Worm (Caenorhabditis elegans): Measurements from ENCODE around the gene T05D4.2.
A peak's percentile ranks its signal among the peaks of the same experiment; 100 is the strongest.

The T05D4.2 gene

DNA sequence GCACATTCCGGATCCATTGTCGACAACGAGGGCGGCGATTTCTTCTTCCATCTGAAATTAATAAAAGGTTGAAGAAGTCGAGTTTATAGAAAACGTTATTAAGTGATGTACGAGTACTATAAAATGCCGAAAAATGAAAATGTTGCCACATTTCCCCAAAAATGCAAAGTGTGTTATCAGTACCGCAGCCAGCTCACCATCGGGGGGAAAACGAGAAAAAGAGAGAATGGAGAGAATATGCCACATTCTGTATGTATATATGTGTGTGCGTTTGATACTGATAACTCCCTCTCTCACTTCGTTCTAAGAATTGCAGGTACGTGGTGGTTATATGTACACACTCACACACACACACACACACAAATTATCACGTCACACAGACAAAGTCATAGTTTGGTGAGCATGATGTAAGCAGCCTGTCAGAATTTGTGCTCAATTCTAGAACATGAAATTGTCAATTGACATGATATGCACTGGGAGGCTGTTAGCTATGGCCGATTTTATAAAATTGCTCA, 43.2 kb upstream of the T05D4.2 start, which contains the start of gene act-5 (continued):
- TF ChIP-seq alr-1 (tag; optimal IDR thresholded peaks at IDR 0.05): no peak
- no peak for TF ChIP-seq peb-1 (tag; optimal IDR thresholded peaks at IDR 0.05)
- no peak for TF ChIP-seq mbf-1 (tag; optimal IDR thresholded peaks at IDR 0.05)
- no peak for TF ChIP-seq nhr-12 (tag; optimal IDR thresholded peaks at IDR 0.05)
- TF ChIP-seq blmp-1 (tag; optimal IDR thresholded peaks at IDR 0.05; ENCODE audit: insufficient read depth): no peak
- TF ChIP-seq nhr-23 (tag; optimal IDR thresholded peaks at IDR 0.05): no peak
- TF ChIP-seq nhr-21 (tag; optimal IDR thresholded peaks at IDR 0.05): no peak
- no peak for TF ChIP-seq lsy-2 (tag; optimal IDR thresholded peaks at IDR 0.05)
- no peak for TF ChIP-seq lin-13 (GFP tag; optimal IDR thresholded peaks at IDR 0.05)
- TF ChIP-seq mab-5 (tag; optimal IDR thresholded peaks at IDR 0.05): no peak

DNA sequence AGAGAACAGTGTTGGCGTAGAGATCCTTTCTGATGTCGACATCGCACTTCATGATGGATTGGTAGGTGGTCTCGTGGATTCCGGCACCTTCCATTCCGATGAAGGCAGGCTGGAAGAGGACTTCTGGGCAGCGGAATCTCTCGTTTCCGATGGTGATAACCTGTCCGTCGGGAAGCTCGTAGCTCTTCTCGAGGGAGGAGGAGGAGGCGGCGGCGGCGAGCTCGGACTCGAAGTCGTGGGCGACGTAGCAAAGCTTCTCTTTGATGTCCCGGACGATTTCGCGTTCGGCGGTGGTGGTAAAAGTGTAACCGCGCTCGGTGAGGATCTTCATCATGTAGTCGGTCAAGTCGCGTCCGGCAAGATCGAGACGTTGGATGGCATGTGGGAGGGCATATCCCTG, 42.0 kb upstream of the T05D4.2 start:
- TF ChIP-seq ztf-1 (GFP tag; conservative IDR thresholded peaks at IDR 0.05) (no peak), nhr-11 (tag; optimal IDR thresholded peaks at IDR 0.05) (peak; percentile 24)

DNA sequence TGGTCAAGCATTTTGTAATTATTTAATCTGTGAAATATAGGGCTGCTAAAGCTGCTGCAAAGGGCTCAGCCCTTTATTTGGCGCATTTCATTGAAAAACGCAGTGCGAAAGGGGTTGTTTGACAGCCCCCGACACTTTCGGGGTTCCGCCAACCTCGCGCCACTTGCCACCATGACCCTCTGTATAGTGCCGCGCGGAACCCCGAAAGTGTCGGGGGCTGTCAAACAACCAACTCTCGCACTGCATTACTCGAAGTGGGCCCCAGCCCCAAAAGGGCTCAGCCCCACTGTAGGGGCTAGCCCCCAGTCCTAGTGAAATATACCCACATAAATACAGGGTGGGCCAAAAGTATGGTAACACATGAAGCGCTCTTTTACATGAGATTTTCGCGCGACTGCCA, 37.4 kb upstream of the T05D4.2 start:
- TF ChIP-seq lin-11 (tag; optimal IDR thresholded peaks at IDR 0.05) (no peak), ztf-4 (tag; optimal IDR thresholded peaks at IDR 0.05) (no peak), nhr-237 (tag; optimal IDR thresholded peaks at IDR 0.05) (no peak), unc-62 (GFP tag; optimal IDR thresholded peaks at IDR 0.05) (no peak), elt-3 (tag; optimal IDR thresholded peaks at IDR 0.05) (no peak), nhr-21 (tag; optimal IDR thresholded peaks at IDR 0.05) (no peak), zag-1 (tag; optimal IDR thresholded peaks at IDR 0.05) (no peak), mdl-1 (tag; optimal IDR thresholded peaks at IDR 0.05) (no peak), Y55F3AM.14 (GFP tag; optimal IDR thresholded peaks at IDR 0.05) (no peak), ceh-16 (tag; optimal IDR thresholded peaks at IDR 0.05) (no peak), lsy-2 (tag; optimal IDR thresholded peaks at IDR 0.05) (no peak)

DNA sequence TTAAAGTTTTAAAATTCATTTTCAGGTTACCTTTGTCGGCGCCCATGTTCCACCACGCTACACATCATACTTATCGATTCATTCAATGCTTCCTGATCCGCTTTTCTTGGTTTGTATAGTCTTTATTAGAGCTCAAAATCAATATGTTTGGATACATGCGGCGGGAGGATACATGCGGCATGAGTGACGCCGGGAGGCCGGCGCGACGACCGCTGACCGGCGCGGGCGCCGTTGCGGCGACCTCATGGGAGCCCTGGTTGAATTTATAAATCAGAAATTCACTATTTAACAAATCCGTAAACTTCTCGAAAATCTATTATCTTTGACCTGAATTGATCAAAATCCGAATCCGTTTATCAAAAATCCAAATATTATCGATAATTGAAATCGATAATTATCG, 18.8 kb upstream of the T05D4.2 start:
- TF ChIP-seq C34F6.9 (tag; optimal IDR thresholded peaks at IDR 0.05) (no peak), blmp-1 (tag; optimal IDR thresholded peaks at IDR 0.05; ENCODE audit: insufficient read depth) (no peak)

DNA sequence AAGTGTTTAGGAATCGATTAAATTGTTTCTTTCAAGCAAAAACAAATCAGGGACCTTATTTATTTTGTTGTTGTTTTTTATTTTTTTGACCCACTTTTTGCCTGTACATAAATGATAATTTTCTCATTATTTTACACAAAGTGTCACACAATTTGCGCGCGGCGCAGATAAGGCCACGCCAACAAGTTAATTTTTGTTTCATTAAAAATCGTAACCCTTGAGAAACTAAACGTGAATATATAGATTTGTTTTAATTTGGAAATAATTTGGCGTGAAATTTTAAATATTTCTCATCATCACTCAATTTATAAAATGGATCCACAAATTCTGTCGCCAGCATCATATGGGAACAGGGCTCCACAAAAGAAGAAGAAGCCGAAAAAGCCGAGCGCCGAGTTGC, 17.7 kb upstream of the T05D4.2 start, which contains the start of gene T05D4.5:
T05D4.5 (plus strand) TSS at position 301 of the 400 bp plus-strand sequence.
- TF ChIP-seq R02D3.7 (tag; optimal IDR thresholded peaks at IDR 0.05): no peak
- TF ChIP-seq egl-27 (tag; optimal IDR thresholded peaks at IDR 0.05): no peak
- no peak for TF ChIP-seq ztf-1 (GFP tag; conservative IDR thresholded peaks at IDR 0.05)
- no peak for TF ChIP-seq peb-1 (tag; optimal IDR thresholded peaks at IDR 0.05)
- no peak for TF ChIP-seq Y55F3AM.14 (GFP tag; optimal IDR thresholded peaks at IDR 0.05)
- no peak for TF ChIP-seq mab-5 (tag; optimal IDR thresholded peaks at IDR 0.05)
- TF ChIP-seq C34F6.9 (tag; optimal IDR thresholded peaks at IDR 0.05): no peak
- no peak for TF ChIP-seq lsy-2 (tag; optimal IDR thresholded peaks at IDR 0.05)
- no peak for TF ChIP-seq ama-1 (optimal IDR thresholded peaks at IDR 0.05)
- TF ChIP-seq snpc-4 (tag; optimal IDR thresholded peaks at IDR 0.05): no peak
- TF ChIP-seq nhr-21 (tag; optimal IDR thresholded peaks at IDR 0.05): no peak
- no peak for TF ChIP-seq lin-39 (tag; optimal IDR thresholded peaks at IDR 0.05)
- TF ChIP-seq fos-1 (tag; optimal IDR thresholded peaks at IDR 0.05): no peak
- TF ChIP-seq sma-9 (GFP tag; optimal IDR thresholded peaks at IDR 0.05): no peak
- no peak for TF ChIP-seq sma-9 (tag; optimal IDR thresholded peaks at IDR 0.05)
- TF ChIP-seq nhr-11 (tag; optimal IDR thresholded peaks at IDR 0.05): no peak
- no peak for TF ChIP-seq crh-2 (tag; optimal IDR thresholded peaks at IDR 0.05)

DNA sequence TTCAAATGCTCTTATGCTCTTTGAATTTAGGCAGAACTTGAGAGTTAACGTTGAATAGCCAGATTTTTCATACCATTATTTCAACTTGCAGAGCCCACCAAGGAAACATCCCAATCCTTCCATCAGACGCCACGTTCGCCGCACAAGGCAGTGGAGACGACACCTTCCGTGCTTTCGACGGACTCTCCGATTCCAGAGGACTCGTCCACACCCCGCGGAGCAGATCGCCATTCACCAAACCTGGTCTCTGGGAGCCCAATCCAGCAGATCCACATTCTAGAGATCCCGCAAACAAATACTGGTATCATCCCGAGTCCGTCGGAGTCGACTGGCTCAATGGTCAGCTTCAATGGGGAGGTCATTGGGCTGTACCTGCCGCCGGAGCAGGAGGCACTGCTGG, 17.2 kb upstream of the T05D4.2 start:
- TF ChIP-seq sem-4 (tag; optimal IDR thresholded peaks at IDR 0.05) (no peak), aly-2 (tag; optimal IDR thresholded peaks at IDR 0.05) (no peak), nhr-21 (tag; optimal IDR thresholded peaks at IDR 0.05) (no peak), lin-11 (tag; optimal IDR thresholded peaks at IDR 0.05) (no peak), C34F6.9 (tag; optimal IDR thresholded peaks at IDR 0.05) (no peak), F13H6.1 (tag; optimal IDR thresholded peaks at IDR 0.05) (no peak), nhr-77 (tag; optimal IDR thresholded peaks at IDR 0.05) (no peak), dmd-4 (tag; optimal IDR thresholded peaks at IDR 0.05) (no peak), nhr-237 (tag; optimal IDR thresholded peaks at IDR 0.05) (no peak), blmp-1 (tag; optimal IDR thresholded peaks at IDR 0.05; ENCODE audit: insufficient read depth) (no peak), ztf-11 (tag; optimal IDR thresholded peaks at IDR 0.05) (no peak), nhr-10 (tag; optimal IDR thresholded peaks at IDR 0.05) (no peak)
